Fruit fly (Drosophila melanogaster): ENCODE measurements around the gene CG18788.

The CG18788 gene

dm6 chr2L:12066617-12067251 is 32.7 kb downstream of the CG18788 start, which contains the start of gene firl:
firl (minus strand) TSS chr2L:12066775.
- peak; percentile 18 for TF ChIP-seq Dif (GFP tag; optimal IDR thresholded peaks at IDR 0.05; ENCODE audit: partially characterized antibody)
- no peak for TF ChIP-seq lola (GFP tag; optimal IDR thresholded peaks at IDR 0.05)

- TF ChIP-seq woc (GFP tag; optimal IDR thresholded peaks at IDR 0.05) (no peak), lola (GFP tag; optimal IDR thresholded peaks at IDR 0.05) (no peak), Rel (GFP tag; optimal IDR thresholded peaks at IDR 0.05) (no peak), Rel (tag; optimal IDR thresholded peaks at IDR 0.05) (no peak), Myc (optimal IDR thresholded peaks at IDR 0.05) (no peak), br (GFP tag; optimal IDR thresholded peaks at IDR 0.05) (no peak)
Measured at dm6 chr2L:12075850-12076249, 41.9 kb downstream of the CG18788 start, which contains the start of gene CG14947. CG14947 (plus strand) TSS chr2L:12076100.

dm6 chr2L:12078123-12078658 is 44.2 kb downstream of the CG18788 start:
- TF ChIP-seq sv (GFP tag; optimal IDR thresholded peaks at IDR 0.05) (no peak), CG32264 (GFP tag; optimal IDR thresholded peaks at IDR 0.05) (no peak), Dfd (GFP tag; optimal IDR thresholded peaks at IDR 0.05) (no peak), sage (GFP tag; optimal IDR thresholded peaks at IDR 0.05) (no peak), Vsx2 (GFP tag; optimal IDR thresholded peaks at IDR 0.05; ENCODE audit: partially characterized antibody) (no peak), Hnf4 (GFP tag; optimal IDR thresholded peaks at IDR 0.05) (no peak), lola (GFP tag; optimal IDR thresholded peaks at IDR 0.05) (no peak), N (GFP tag; optimal IDR thresholded peaks at IDR 0.05) (no peak), brk (GFP tag; optimal IDR thresholded peaks at IDR 0.05) (no peak)

- TF ChIP-seq jim (GFP tag; optimal IDR thresholded peaks at IDR 0.05) (no peak), Hr78 (GFP tag; optimal IDR thresholded peaks at IDR 0.05) (no peak), ey (GFP tag; optimal IDR thresholded peaks at IDR 0.05) (no peak), CrebA (GFP tag; optimal IDR thresholded peaks at IDR 0.05; ENCODE audit: borderline replicate concordance) (no peak), tai (GFP tag; optimal IDR thresholded peaks at IDR 0.05) (no peak), Rel (GFP tag; optimal IDR thresholded peaks at IDR 0.05) (no peak), Rel (tag; optimal IDR thresholded peaks at IDR 0.05) (no peak), Mio (GFP tag; optimal IDR thresholded peaks at IDR 0.05) (no peak), sv (GFP tag; optimal IDR thresholded peaks at IDR 0.05) (no peak), usp (GFP tag; optimal IDR thresholded peaks at IDR 0.05) (no peak), rgr (GFP tag; optimal IDR thresholded peaks at IDR 0.05) (no peak), Myc (optimal IDR thresholded peaks at IDR 0.05) (no peak), pan (optimal IDR thresholded peaks at IDR 0.05) (no peak), dl (GFP tag; optimal IDR thresholded peaks at IDR 0.05; ENCODE audit: insufficient read depth in 1 of 2, partially characterized antibody in 2 of 2) (no peak), psq (GFP tag; optimal IDR thresholded peaks at IDR 0.05) (no peak), GATAd (GFP tag; optimal IDR thresholded peaks at IDR 0.05) (no peak), brk (GFP tag; optimal IDR thresholded peaks at IDR 0.05) (no peak), Vsx2 (GFP tag; optimal IDR thresholded peaks at IDR 0.05; ENCODE audit: partially characterized antibody) (no peak), Jra (GFP tag; optimal IDR thresholded peaks at IDR 0.05) (no peak), h (GFP tag; optimal IDR thresholded peaks at IDR 0.05) (no peak)
Measured at dm6 chr2L:12078695-12079094, 44.7 kb downstream of the CG18788 start.

dm6 chr2L:12079827-12080381 is 45.9 kb downstream of the CG18788 start:
- no peak for TF ChIP-seq Hnf4 (GFP tag; optimal IDR thresholded peaks at IDR 0.05)
- TF ChIP-seq Rel (GFP tag; optimal IDR thresholded peaks at IDR 0.05), result no peak
- no peak for TF ChIP-seq Rel (tag; optimal IDR thresholded peaks at IDR 0.05)
- TF ChIP-seq dmrt93B (GFP tag; optimal IDR thresholded peaks at IDR 0.05), result no peak
- TF ChIP-seq sv (GFP tag; optimal IDR thresholded peaks at IDR 0.05), result no peak
- no peak for TF ChIP-seq HLH106 (tag; optimal IDR thresholded peaks at IDR 0.05)
- no peak for TF ChIP-seq foxo (GFP tag; optimal IDR thresholded peaks at IDR 0.05)
- TF ChIP-seq woc (GFP tag; optimal IDR thresholded peaks at IDR 0.05), result no peak
- TF ChIP-seq GATAd (GFP tag; optimal IDR thresholded peaks at IDR 0.05), result no peak
- TF ChIP-seq Sp1 (GFP tag; optimal IDR thresholded peaks at IDR 0.05), result no peak
- no peak for TF ChIP-seq jim (GFP tag; optimal IDR thresholded peaks at IDR 0.05)
- TF ChIP-seq OdsH (GFP tag; optimal IDR thresholded peaks at IDR 0.05), result no peak
- TF ChIP-seq Hr78 (GFP tag; optimal IDR thresholded peaks at IDR 0.05), result no peak
- TF ChIP-seq CG32264 (GFP tag; optimal IDR thresholded peaks at IDR 0.05), result no peak
- no peak for TF ChIP-seq pan (optimal IDR thresholded peaks at IDR 0.05)
- no peak for TF ChIP-seq Abd-B (GFP tag; optimal IDR thresholded peaks at IDR 0.05)
- no peak for TF ChIP-seq brk (GFP tag; optimal IDR thresholded peaks at IDR 0.05)
- no peak for TF ChIP-seq dl (GFP tag; optimal IDR thresholded peaks at IDR 0.05; ENCODE audit: insufficient read depth in 1 of 2, partially characterized antibody in 2 of 2)
- no peak for TF ChIP-seq br (GFP tag; optimal IDR thresholded peaks at IDR 0.05)

Measured in whole organism, wandering third instar larva.